Fruit fly (Drosophila melanogaster): ENCODE results near the gene Cp19.

Cp19 gene

dm6 chr3L:8704713-8705412, 24.8 kb upstream of the Cp19 start (continued):
- TF ChIP-seq CG15479 (GFP tag; optimal IDR thresholded peaks at IDR 0.05) = no peak
- TF ChIP-seq pita (GFP tag; optimal IDR thresholded peaks at IDR 0.05) = no peak
- no peak for TF ChIP-seq ssp (GFP tag; IDR thresholded peaks at IDR 0.05)
- TF ChIP-seq Hey (tag; optimal IDR thresholded peaks at IDR 0.05) = peak; percentile 90
- no peak for TF ChIP-seq CG9817 (tag; optimal IDR thresholded peaks at IDR 0.05)
- peak; percentile 8 for TF ChIP-seq CG15514 (GFP tag; optimal IDR thresholded peaks at IDR 0.05)
- TF ChIP-seq CG34376 (GFP tag; optimal IDR thresholded peaks at IDR 0.05) = peak; percentile 89
- no peak for TF ChIP-seq CG8388 (GFP tag; optimal IDR thresholded peaks at IDR 0.05)
- peak; percentile 38 for TF ChIP-seq Vsx1 (GFP tag; optimal IDR thresholded peaks at IDR 0.05)
- no peak for TF ChIP-seq Dad (GFP tag; optimal IDR thresholded peaks at IDR 0.05)
- peak; percentile 7 for TF ChIP-seq CG6854 (GFP tag; optimal IDR thresholded peaks at IDR 0.05)
- TF ChIP-seq run (tag; optimal IDR thresholded peaks at IDR 0.05) = no peak
- peak; percentile 26; the same call in 1 of the 3 replicates for TF ChIP-seq Dbx (GFP tag; IDR thresholded peaks at IDR 0.05)
- TF ChIP-seq MBD-R2 (GFP tag; IDR thresholded peaks at IDR 0.05) = no peak
- TF ChIP-seq CG8924 (tag; optimal IDR thresholded peaks at IDR 0.05) = no peak

DNA sequence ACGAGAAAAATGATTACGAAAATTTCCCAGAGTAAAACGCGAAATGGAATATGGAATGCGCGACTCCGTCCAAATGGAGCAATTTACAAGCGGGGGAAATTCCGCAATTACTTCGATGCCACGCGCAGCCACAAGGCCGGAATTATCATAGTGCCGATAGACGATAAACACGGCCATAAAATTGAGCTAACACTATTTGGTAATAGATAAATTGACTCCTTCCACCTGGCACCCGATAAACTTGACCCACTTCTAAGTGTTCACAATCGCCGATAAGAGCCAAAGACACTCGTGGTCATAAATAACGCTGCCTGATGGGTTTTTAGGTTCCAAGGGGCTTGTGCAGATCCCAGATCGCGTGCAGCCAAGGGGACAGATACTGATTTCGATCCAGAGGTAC, 22.6 kb upstream of the Cp19 start:
- TF ChIP-seq sug (tag; optimal IDR thresholded peaks at IDR 0.05) (peak; percentile 65), lab (GFP tag; optimal IDR thresholded peaks at IDR 0.05) (peak; percentile 41), Pdp1 (GFP tag; optimal IDR thresholded peaks at IDR 0.05) (peak in 1 of 2 experiments; percentile 14), nerfin-2 (GFP tag; IDR thresholded peaks at IDR 0.05; ENCODE audit: partially characterized antibody) (0 out of 2 replicates have a peak, but pooled peaks have one; percentile 27), exex (tag; optimal IDR thresholded peaks at IDR 0.05) (peak; percentile 48), CG31388 (GFP tag; optimal IDR thresholded peaks at IDR 0.05) (no peak), CG33557 (GFP tag; optimal IDR thresholded peaks at IDR 0.05) (no peak), CG6175 (GFP tag; IDR thresholded peaks at IDR 0.05) (peak; percentile 53; the same call in 1 of the 3 replicates), Sox100B (GFP tag; optimal IDR thresholded peaks at IDR 0.05) (no peak), CG1603 (tag; optimal IDR thresholded peaks at IDR 0.05) (no peak), cwo (GFP tag; optimal IDR thresholded peaks at IDR 0.05) (peak; percentile 57), sd (tag; optimal IDR thresholded peaks at IDR 0.05) (peak; percentile 60), corto (GFP tag; optimal IDR thresholded peaks at IDR 0.05) (no peak), seq (GFP tag; IDR thresholded peaks at IDR 0.05) (no peak), ftz-f1 (GFP tag; optimal IDR thresholded peaks at IDR 0.05) (peak; percentile 17), Med (GFP tag) (peak; percentile 64), p53 (GFP tag; optimal IDR thresholded peaks at IDR 0.05) (no peak), CG14965 (GFP tag; optimal IDR thresholded peaks at IDR 0.05; ENCODE audit: borderline replicate concordance) (no peak), Jarid2 (GFP tag; optimal IDR thresholded peaks at IDR 0.05) (no peak), tx (GFP tag; optimal IDR thresholded peaks at IDR 0.05) (no peak), prd (optimal IDR thresholded peaks at IDR 0.05) (no peak), prd (GFP tag; IDR thresholded peaks at IDR 0.05) (no peak), CG2120 (GFP tag; optimal IDR thresholded peaks at IDR 0.05) (no peak), ttk (GFP tag; IDR thresholded peaks at IDR 0.05) (no peak), mirr (GFP tag; optimal IDR thresholded peaks at IDR 0.05) (peak; percentile 69), ro (GFP tag; IDR thresholded peaks at IDR 0.05) (no peak), CG7839 (tag; optimal IDR thresholded peaks at IDR 0.05) (no peak), CG12769 (tag; optimal IDR thresholded peaks at IDR 0.05) (peak; percentile 41), PHDP (tag; optimal IDR thresholded peaks at IDR 0.05) (no peak), pita (GFP tag; optimal IDR thresholded peaks at IDR 0.05) (no peak), tap (tag; optimal IDR thresholded peaks at IDR 0.05) (no peak), hb (GFP tag; IDR thresholded peaks at IDR 0.05; ENCODE audit: partially characterized antibody) (no peak), CG15601 (tag; optimal IDR thresholded peaks at IDR 0.05) (no peak), unc-4 (GFP tag; IDR thresholded peaks at IDR 0.05; ENCODE audit: partially characterized antibody) (no peak)
